Worm (Caenorhabditis elegans) whole organism, L3 larva: ENCODE data around the gene nspb-11.
A peak's percentile ranks its signal among the peaks of the same experiment; 100 is the strongest.

Experiments
- R02D3.7 ChIP-seq: fragments of 150-350 bp; optimal IDR thresholded peaks from 2 replicates; lab custom pipeline; 2014; ENCODE audit warnings: missing biosample characterization, missing genetic modification characterization
- ZK546.5 ChIP-seq: sonication (generic microtip); optimal IDR thresholded peaks from 2 replicates; lab custom pipeline; 2017; ENCODE audit warnings: missing biosample characterization, missing genetic modification characterization
- aly-2 ChIP-seq: fragments of 150-350 bp; optimal IDR thresholded peaks from 2 replicates; lab custom pipeline; 2014; ENCODE audit warnings: missing biosample characterization, missing genetic modification characterization
- ama-1 ChIP-seq: fragments of 150-350 bp; optimal IDR thresholded peaks from 2 replicates; lab custom pipeline; 2018
- ceh-16 ChIP-seq: sonication (generic microtip); optimal IDR thresholded peaks from 2 replicates; lab custom pipeline; 2017; ENCODE audit warnings: missing biosample characterization, missing genetic modification characterization
- ceh-28 ChIP-seq: fragments of 150-350 bp; optimal IDR thresholded peaks from 2 replicates; lab custom pipeline; 2014; ENCODE audit warnings: missing biosample characterization, missing genetic modification reagents, missing genetic modification characterization
- ceh-82 ChIP-seq: fragments of 150-350 bp; optimal IDR thresholded peaks from 2 replicates; lab custom pipeline; 2014; ENCODE audit warnings: missing biosample characterization, missing genetic modification characterization
- ceh-9 ChIP-seq: sonication (generic microtip); optimal IDR thresholded peaks from 2 replicates; lab custom pipeline; 2018; ENCODE audit warnings: missing biosample characterization, missing genetic modification characterization
- elt-1 ChIP-seq: fragments of 150-350 bp; optimal IDR thresholded peaks from 2 replicates; lab custom pipeline; 2014; ENCODE audit warnings: missing biosample characterization, missing genetic modification characterization
- elt-2 ChIP-seq: sonication (generic microtip); optimal IDR thresholded peaks from 2 replicates; lab custom pipeline; 2016; ENCODE audit warnings: missing genetic modification reagents, mild to moderate bottlenecking, missing genetic modification characterization, missing compliant biosample characterization
- eor-1 ChIP-seq, 2 experiments: fragments of 150-350 bp; optimal IDR thresholded peaks; 2 replicates each; lab custom pipeline; 2014 to 2018; ENCODE audit warnings: missing biosample characterization in 2 of 2, missing genetic modification characterization in 2 of 2
- fkh-10 ChIP-seq: sonication (generic microtip); optimal IDR thresholded peaks from 2 replicates; lab custom pipeline; 2017; ENCODE audit warnings: missing biosample characterization, missing genetic modification reagents, missing genetic modification characterization
- fkh-2 ChIP-seq: fragments of 150-350 bp; optimal IDR thresholded peaks from 2 replicates; lab custom pipeline; 2014; ENCODE audit warnings: missing biosample characterization, missing genetic modification reagents, missing genetic modification characterization
- fos-1 ChIP-seq: fragments of 150-350 bp; optimal IDR thresholded peaks from 2 replicates; lab custom pipeline; 2014; ENCODE audit warnings: missing biosample characterization, missing genetic modification characterization
- hmg-11 ChIP-seq: sonication (generic microtip); optimal IDR thresholded peaks from 2 replicates; lab custom pipeline; 2016; ENCODE audit warnings: missing genetic modification characterization, missing compliant biosample characterization
- jun-1 ChIP-seq: fragments of 150-350 bp; optimal IDR thresholded peaks from 2 replicates; lab custom pipeline; 2014; ENCODE audit warnings: missing biosample characterization, missing genetic modification reagents, missing genetic modification characterization
- lin-15B ChIP-seq: fragments of 150-350 bp; optimal IDR thresholded peaks from 2 replicates; lab custom pipeline; 2014; ENCODE audit warnings: missing biosample characterization, missing genetic modification characterization
- lin-39 ChIP-seq: fragments of 150-350 bp; optimal IDR thresholded peaks from 2 replicates; lab custom pipeline; 2018; ENCODE audit warnings: missing biosample characterization, missing genetic modification reagents, missing genetic modification characterization
- lsy-12 ChIP-seq: sonication (generic microtip); optimal IDR thresholded peaks from 2 replicates; lab custom pipeline; 2016; ENCODE audit warnings: mild to moderate bottlenecking, missing genetic modification characterization, missing compliant biosample characterization
- mdl-1 ChIP-seq: fragments of 150-350 bp; optimal IDR thresholded peaks from 2 replicates; lab custom pipeline; 2014; ENCODE audit warnings: missing biosample characterization, missing genetic modification characterization
- mml-1 ChIP-seq: fragments of 150-350 bp; sonication (generic microtip); optimal IDR thresholded peaks from 3 replicates; lab custom pipeline; 2014; ENCODE audit warnings: missing biosample characterization, missing genetic modification characterization
- nfya-1 ChIP-seq: sonication (generic microtip); optimal IDR thresholded peaks from 2 replicates; lab custom pipeline; 2017; ENCODE audit warnings: missing genetic modification characterization, mild to moderate bottlenecking, missing compliant biosample characterization, antibody characterized with exemption, moderate library complexity; ENCODE audit not compliant: insufficient read depth
- nhr-11 ChIP-seq: fragments of 150-350 bp; optimal IDR thresholded peaks from 2 replicates; lab custom pipeline; 2014; ENCODE audit warnings: missing biosample characterization, missing genetic modification characterization
- nhr-23 ChIP-seq: fragments of 150-350 bp; optimal IDR thresholded peaks from 2 replicates; lab custom pipeline; 2014; ENCODE audit warnings: missing biosample characterization, missing genetic modification reagents, missing genetic modification characterization
- nhr-237 ChIP-seq: fragments of 150-350 bp; optimal IDR thresholded peaks from 2 replicates; lab custom pipeline; 2014; ENCODE audit warnings: missing biosample characterization, missing genetic modification characterization
- nhr-25 ChIP-seq: sonication (generic microtip); optimal IDR thresholded peaks from 2 replicates; lab custom pipeline; 2017; ENCODE audit warnings: missing biosample characterization, missing genetic modification characterization
- nhr-28 ChIP-seq: fragments of 150-350 bp; optimal IDR thresholded peaks from 2 replicates; lab custom pipeline; 2014; ENCODE audit warnings: missing biosample characterization, missing genetic modification characterization
- nhr-43 ChIP-seq: sonication (generic microtip); optimal IDR thresholded peaks from 2 replicates; lab custom pipeline; 2016; ENCODE audit warnings: mild to moderate bottlenecking, missing genetic modification characterization, missing compliant biosample characterization; ENCODE audit not compliant: poor library complexity, severe bottlenecking
- nhr-67 ChIP-seq: fragments of 150-350 bp; optimal IDR thresholded peaks from 2 replicates; lab custom pipeline; 2014; ENCODE audit warnings: missing biosample characterization, missing genetic modification characterization
- nhr-77 ChIP-seq: fragments of 150-350 bp; optimal IDR thresholded peaks from 2 replicates; lab custom pipeline; 2014; ENCODE audit warnings: missing biosample characterization, missing genetic modification characterization
- pha-4 ChIP-seq: fragments of 150-350 bp; optimal IDR thresholded peaks from 2 replicates; lab custom pipeline; 2014; ENCODE audit warnings: missing biosample characterization, missing genetic modification reagents, missing genetic modification characterization
- pqm-1 ChIP-seq: fragments of 150-350 bp; optimal IDR thresholded peaks from 2 replicates; lab custom pipeline; 2017; ENCODE audit warnings: missing biosample characterization, missing genetic modification characterization, inconsistent platforms
- snpc-4 ChIP-seq: fragments of 150-350 bp; optimal IDR thresholded peaks from 2 replicates; lab custom pipeline; 2014; ENCODE audit warnings: missing biosample characterization, missing genetic modification characterization
- unc-62 ChIP-seq: fragments of 150-350 bp; sonication (generic microtip); optimal IDR thresholded peaks from 4 replicates; lab custom pipeline; 2014; ENCODE audit warnings: missing biosample characterization, missing genetic modification reagents, missing genetic modification characterization
- zag-1 ChIP-seq: fragments of 150-350 bp; optimal IDR thresholded peaks from 2 replicates; lab custom pipeline; 2014; ENCODE audit warnings: missing biosample characterization, missing genetic modification characterization
- ztf-11 ChIP-seq: fragments of 150-350 bp; optimal IDR thresholded peaks from 2 replicates; lab custom pipeline; 2014; ENCODE audit warnings: missing biosample characterization, missing genetic modification characterization
- ztf-4 ChIP-seq: fragments of 150-350 bp; optimal IDR thresholded peaks from 2 replicates; lab custom pipeline; 2014; ENCODE audit warnings: missing biosample characterization, missing genetic modification characterization

Gene nspb-11

DNA sequence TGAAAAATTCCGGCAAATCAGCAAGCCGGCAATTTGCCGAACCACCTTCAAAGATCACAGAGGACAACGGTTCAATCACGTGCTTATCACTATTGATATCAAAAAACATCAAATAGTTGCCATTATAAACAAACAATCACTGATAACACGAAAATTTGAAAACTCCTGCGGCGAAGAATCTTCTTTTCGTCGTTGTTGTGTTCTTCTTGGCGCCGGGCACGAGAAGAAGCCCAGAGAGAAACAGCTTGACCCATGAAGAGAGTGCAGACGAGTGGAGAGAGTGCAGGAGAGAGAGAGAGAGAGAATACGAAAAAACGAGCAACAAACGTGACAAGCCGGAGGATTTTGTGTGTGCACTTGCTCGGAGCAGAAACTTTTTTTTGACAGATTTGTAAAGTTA is 28.5 kb upstream of the nspb-11 start:
- no peak for TF ChIP-seq fkh-10 (GFP tag; lab: Kevin White, UChicago)
- TF ChIP-seq ceh-9 (tag; lab: Kevin White, UChicago), result no peak
- TF ChIP-seq pha-4 (tag; lab: Kevin White, UChicago), result peak; percentile 93
- no peak for TF ChIP-seq aly-2
- no peak for TF ChIP-seq nhr-237 (tag; lab: Kevin White, UChicago)
- no peak for TF ChIP-seq ztf-11 (tag; lab: Kevin White, UChicago)
- no peak for TF ChIP-seq mml-1
- TF ChIP-seq ceh-28, result no peak
- TF ChIP-seq nhr-23, result no peak
- TF ChIP-seq ama-1 (lab: Kevin White, UChicago), result peak; percentile 27
- TF ChIP-seq lsy-12 (tag; lab: Kevin White, UChicago), result peak; percentile 17
- peak; percentile 34 for TF ChIP-seq lin-39
- TF ChIP-seq eor-1 (tag; optimal IDR thresholded peaks at IDR 0.05; lab: Kevin White, UChicago), result no peak
- TF ChIP-seq nhr-43 (tag; lab: Kevin White, UChicago), result no peak
- no peak for TF ChIP-seq ceh-16
- no peak for TF ChIP-seq R02D3.7 (tag; lab: Kevin White, UChicago)
- TF ChIP-seq nhr-28, result no peak
- TF ChIP-seq elt-2 (tag; lab: Kevin White, UChicago), result peak; percentile 98
- no peak for TF ChIP-seq fos-1 (tag; lab: Kevin White, UChicago)
- no peak for TF ChIP-seq ztf-4 (tag; lab: Kevin White, UChicago)
- peak; percentile 95 for TF ChIP-seq pqm-1 (tag; lab: Kevin White, UChicago)
- TF ChIP-seq ZK546.5 (tag; lab: Kevin White, UChicago), result no peak
- TF ChIP-seq nhr-11 (tag; lab: Kevin White, UChicago), result no peak
- TF ChIP-seq elt-1 (tag; lab: Kevin White, UChicago), result no peak
- peak; percentile 27 for TF ChIP-seq nfya-1 (tag; lab: Kevin White, UChicago)
- peak; percentile 9 for TF ChIP-seq snpc-4
- TF ChIP-seq jun-1, result peak; percentile 41
- TF ChIP-seq fkh-2 (tag; lab: Kevin White, UChicago), result no peak
- TF ChIP-seq zag-1 (tag; lab: Kevin White, UChicago), result no peak
- TF ChIP-seq hmg-11, result peak; percentile 12
- no peak for TF ChIP-seq ceh-82 (tag; lab: Kevin White, UChicago)
- no peak for TF ChIP-seq nhr-25
- peak; percentile 38 for TF ChIP-seq mdl-1

DNA sequence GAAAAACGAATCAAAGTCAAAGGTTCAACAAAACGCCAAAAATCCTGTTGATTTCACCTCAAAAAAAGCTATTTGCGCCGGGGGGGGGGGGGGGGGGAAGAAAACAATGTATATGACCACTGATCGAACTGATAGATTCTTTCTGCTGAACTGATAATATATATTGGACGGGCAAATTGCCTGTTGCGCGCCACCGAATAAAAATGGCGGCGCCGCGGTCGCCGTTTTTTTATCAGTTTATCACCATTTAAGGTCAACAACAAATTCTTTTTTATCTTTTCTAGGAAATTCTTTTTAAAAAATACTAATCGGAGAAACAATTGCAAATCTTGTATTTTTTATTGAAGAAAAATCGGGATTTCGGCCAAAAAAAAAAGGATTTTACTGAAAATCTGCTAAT is 27.4 kb upstream of the nspb-11 start:
- TF ChIP-seq fkh-2 (tag; lab: Kevin White, UChicago), result no peak
- TF ChIP-seq elt-2 (tag; lab: Kevin White, UChicago), result peak; percentile 89
- TF ChIP-seq pqm-1 (tag; lab: Kevin White, UChicago), result peak; percentile 17

DNA sequence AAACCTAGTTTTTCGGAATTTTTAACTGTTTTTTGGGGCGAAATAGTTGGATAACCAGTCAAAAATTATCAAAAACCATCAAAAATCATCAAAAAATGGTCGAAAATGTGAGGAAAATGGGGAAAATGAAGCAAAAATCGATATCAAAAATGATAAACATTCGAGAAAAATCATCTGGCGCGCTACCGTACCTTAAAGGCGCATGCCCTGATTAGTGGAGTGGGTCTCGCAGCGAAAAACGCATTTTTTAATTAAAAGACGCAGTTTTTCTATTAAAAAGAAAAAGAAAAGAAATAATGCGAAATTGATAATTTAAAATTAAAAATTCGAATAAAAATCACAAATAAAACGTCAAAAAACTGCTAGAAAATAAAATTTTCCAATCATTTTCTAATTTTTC is 26.8 kb upstream of the nspb-11 start, which contains the start of gene F35C5.1:
F35C5.1 (plus strand) TSS at position 399 of the 400 bp plus-strand sequence.
- TF ChIP-seq nhr-43 (tag; lab: Kevin White, UChicago) (no peak), aly-2 (no peak)

- no peak for TF ChIP-seq jun-1
- TF ChIP-seq mml-1, result no peak
- TF ChIP-seq unc-62 (GFP tag; lab: Kevin White, UChicago), result no peak
- no peak for TF ChIP-seq elt-2 (tag; lab: Kevin White, UChicago)
- no peak for TF ChIP-seq nhr-67 (tag; lab: Kevin White, UChicago)
- no peak for TF ChIP-seq ceh-16
- TF ChIP-seq nhr-77 (tag; lab: Kevin White, UChicago), result no peak
- TF ChIP-seq nhr-28, result no peak
- no peak for TF ChIP-seq ceh-82 (tag; lab: Kevin White, UChicago)
- no peak for TF ChIP-seq hmg-11
- TF ChIP-seq lin-39, result no peak
- TF ChIP-seq pqm-1 (tag; lab: Kevin White, UChicago), result no peak
Observed at ce11 chrII:12884972-12885371, 22.2 kb upstream of the nspb-11 start, which contains the start of gene sra-14. sra-14 (plus strand) TSS chrII:12885272.

ce11 chrII:12888471-12888870 is 18.7 kb upstream of the nspb-11 start, which contains the start of gene F35C5.3:
F35C5.3 (plus strand) TSS chrII:12888771.
- TF ChIP-seq lin-15B (tag; lab: Kevin White, UChicago) (no peak), ztf-11 (tag; lab: Kevin White, UChicago) (no peak), eor-1 (tag; optimal IDR thresholded peaks at IDR 0.05; lab: Kevin White, UChicago) (no peak), fos-1 (tag; lab: Kevin White, UChicago) (no peak), nhr-25 (no peak), nhr-67 (tag; lab: Kevin White, UChicago) (no peak)
